Worm (Caenorhabditis elegans) whole organism, L1 larva: Measurements from ENCODE around the gene C02F5.13.

Experiments used
- dpl-1 ChIP-seq, 3 experiments: fragments of 150-350 bp in 2 of 3; sonication (generic microtip) in 1 of 3; optimal IDR thresholded peaks; 2 replicates each; lab custom pipeline; 2014 to 2017; ENCODE audit warnings: missing biosample characterization in 3 of 3, missing genetic modification characterization in 3 of 3, missing genetic modification reagents in 3 of 3
- elt-3 ChIP-seq, 6 experiments: fragments of 150-350 bp in 1 of 6; sonication (generic microtip); optimal IDR thresholded peaks; 2 replicates each; lab custom pipeline; 2017 to 2018; ENCODE audit warnings: missing biosample characterization in 6 of 6, missing genetic modification characterization in 6 of 6, inconsistent platforms in 1 of 6
- lin-14 ChIP-seq: fragments of 200-800 bp; sonication (Bioruptor generic); optimal IDR thresholded peaks from 2 replicates; lab custom pipeline; 2018; ENCODE audit warnings: mild to moderate bottlenecking, missing genetic modification characterization, moderate library complexity, missing compliant biosample characterization
- lir-3 ChIP-seq: sonication (generic microtip); optimal IDR thresholded peaks from 2 replicates; lab custom pipeline; 2016; ENCODE audit warnings: mild to moderate bottlenecking, missing genetic modification characterization, moderate library complexity, missing compliant biosample characterization; ENCODE audit not compliant: poor library complexity
- mdl-1 ChIP-seq, 2 experiments: fragments of 150-350 bp; optimal IDR thresholded peaks; 2 replicates each; lab custom pipeline; 2014 to 2017; ENCODE audit warnings: missing biosample characterization in 2 of 2, missing genetic modification characterization in 2 of 2, inconsistent platforms in 1 of 2
- nhr-11 ChIP-seq: fragments of 150-350 bp; optimal IDR thresholded peaks from 2 replicates; lab custom pipeline; 2014; ENCODE audit warnings: missing biosample characterization, missing genetic modification characterization
- nhr-28 ChIP-seq: fragments of 150-350 bp; optimal IDR thresholded peaks from 2 replicates; lab custom pipeline; 2014; ENCODE audit warnings: missing biosample characterization, missing genetic modification characterization
- snpc-4 ChIP-seq: fragments of 150-350 bp; optimal IDR thresholded peaks from 2 replicates; lab custom pipeline; 2014; ENCODE audit warnings: missing biosample characterization, missing genetic modification characterization

DNA sequence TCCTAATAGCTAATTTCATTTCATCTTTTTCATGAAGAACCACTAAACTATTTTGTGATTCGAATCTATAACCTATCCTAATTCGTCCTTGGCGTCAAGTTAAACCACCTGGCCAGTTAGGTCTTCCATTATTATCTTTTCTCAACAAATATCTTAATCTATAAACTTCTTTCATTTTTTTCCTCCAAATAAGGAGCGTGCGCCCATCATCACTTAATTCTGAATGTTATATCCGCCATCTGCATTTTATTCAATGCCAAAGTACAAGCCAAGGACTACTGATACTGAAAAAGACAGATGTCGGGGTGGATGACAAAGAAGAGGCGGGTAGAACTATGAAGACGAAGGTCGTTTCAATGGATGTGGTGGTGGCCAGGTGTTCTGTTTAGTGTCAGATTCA is 18.2 kb upstream of the C02F5.13 start:
- TF ChIP-seq dpl-1 (GFP tag; optimal IDR thresholded peaks at IDR 0.05; lab: Kevin White, UChicago) (no peak), lir-3 (tag; lab: Kevin White, UChicago) (no peak), nhr-28 (tag; lab: Kevin White, UChicago) (no peak), lin-14 (peak; percentile 63), elt-3 (tag; optimal IDR thresholded peaks at IDR 0.05; lab: Kevin White, UChicago) (peak in 1 of 6 experiments; percentile 39), snpc-4 (tag; lab: Kevin White, UChicago) (no peak), mdl-1 (tag; optimal IDR thresholded peaks at IDR 0.05; lab: Kevin White, UChicago) (no peak), nhr-11 (tag; lab: Kevin White, UChicago) (no peak)
